Worm (Caenorhabditis elegans): ENCODE measurements around the gene heh-1.

DNA sequence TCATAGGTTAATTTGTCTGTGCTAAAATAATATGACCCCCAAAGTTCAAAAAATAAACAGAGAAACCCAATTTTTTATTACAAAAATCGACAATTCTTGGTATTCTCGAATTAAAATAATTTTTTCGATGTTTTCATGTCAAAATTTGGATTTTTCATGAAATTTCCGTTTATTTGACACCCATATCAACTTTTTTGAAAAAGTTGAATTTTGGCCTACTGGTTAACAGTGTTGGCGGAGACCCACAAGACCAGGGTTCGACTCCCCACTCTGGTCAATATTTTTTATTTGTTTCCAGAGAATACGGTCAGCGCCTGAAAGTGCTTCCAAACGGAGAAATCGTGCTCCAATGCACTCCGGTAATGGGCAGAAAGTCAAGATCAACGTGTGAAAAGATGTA lies 7.6 kb downstream of the heh-1 start:
- TF ChIP-seq unc-62 (GFP tag; optimal IDR thresholded peaks at IDR 0.05) (no peak), lin-13 (tag; optimal IDR thresholded peaks at IDR 0.05) (no peak), pha-4 (tag; optimal IDR thresholded peaks at IDR 0.05) (no peak), elt-3 (tag; optimal IDR thresholded peaks at IDR 0.05) (no peak), ztf-11 (tag; optimal IDR thresholded peaks at IDR 0.05) (no peak), elt-1 (tag; optimal IDR thresholded peaks at IDR 0.05; ENCODE audit: borderline replicate concordance, insufficient read depth) (no peak), nhr-28 (tag; optimal IDR thresholded peaks at IDR 0.05) (no peak), nhr-12 (tag; optimal IDR thresholded peaks at IDR 0.05) (no peak), snpc-4 (tag; optimal IDR thresholded peaks at IDR 0.05) (no peak)

Measured in whole organism, mixed stage, embryonic.